Fruit fly (Drosophila melanogaster) whole organism, adult: ENCODE data around the gene Enoph.

Experiments used
- CG11617 ChIP-seq: fragments of 200-800 bp; sonication (Bioruptor generic); optimal IDR thresholded peaks from 2 replicates; lab custom pipeline; 2017; ENCODE audit warnings: mild to moderate bottlenecking, missing biosample characterization, missing genetic modification reagents, missing genetic modification characterization
- CG12768 ChIP-seq: fragments of 200-800 bp; sonication (Bioruptor generic); optimal IDR thresholded peaks from 2 replicates; lab custom pipeline; 2017; ENCODE audit warnings: missing biosample characterization, missing genetic modification characterization, mild to moderate bottlenecking, moderate library complexity, missing genetic modification reagents
- CG14711 ChIP-seq: fragments of 200-800 bp; sonication (Bioruptor generic); optimal IDR thresholded peaks from 2 replicates; lab custom pipeline; 2018; ENCODE audit warnings: missing biosample characterization, mild to moderate bottlenecking, missing genetic modification characterization, moderate library complexity
- CG1620 ChIP-seq: fragments of 200-800 bp; sonication (Bioruptor generic); optimal IDR thresholded peaks from 2 replicates; lab custom pipeline; 2016; ENCODE audit warnings: missing biosample characterization, missing genetic modification characterization
- CG33017 ChIP-seq: fragments of 200-800 bp; sonication (Bioruptor generic); optimal IDR thresholded peaks from 2 replicates; lab custom pipeline; 2018; ENCODE audit warnings: missing biosample characterization, mild to moderate bottlenecking, missing genetic modification characterization, moderate library complexity
- CG5204 ChIP-seq: fragments of 200-800 bp; sonication (Bioruptor generic); optimal IDR thresholded peaks from 2 replicates; lab custom pipeline; 2016; ENCODE audit warnings: missing biosample characterization, missing genetic modification characterization
- CG7045 ChIP-seq: fragments of 200-800 bp; sonication (Bioruptor generic); optimal IDR thresholded peaks from 2 replicates; lab custom pipeline; 2017; ENCODE audit warnings: missing biosample characterization, mild to moderate bottlenecking, missing genetic modification characterization
- CG7101 ChIP-seq: fragments of 200-800 bp; sonication (Bioruptor generic); optimal IDR thresholded peaks from 2 replicates; lab custom pipeline; 2018; ENCODE audit warnings: missing biosample characterization, mild to moderate bottlenecking, missing genetic modification characterization, moderate library complexity
- Clk ChIP-seq: fragments of 200-800 bp; sonication (Bioruptor generic); optimal IDR thresholded peaks from 2 replicates; lab custom pipeline; 2017; ENCODE audit warnings: missing biosample characterization, missing genetic modification characterization
- Crg-1 ChIP-seq: fragments of 200-800 bp; sonication (Bioruptor generic); optimal IDR thresholded peaks from 2 replicates; lab custom pipeline; 2016; ENCODE audit warnings: missing biosample characterization, missing genetic modification characterization
- Hr96 ChIP-seq: fragments of 200-800 bp; sonication (Bioruptor generic); optimal IDR thresholded peaks from 2 replicates; lab custom pipeline; 2016; ENCODE audit warnings: missing biosample characterization, missing genetic modification characterization
- Mnt ChIP-seq: fragments of 200-800 bp; sonication (Bioruptor generic); optimal IDR thresholded peaks from 2 replicates; lab custom pipeline; 2016; ENCODE audit warnings: missing biosample characterization, mild to moderate bottlenecking, missing genetic modification characterization
- bab1 ChIP-seq: fragments of 200-800 bp; sonication (Bioruptor generic); optimal IDR thresholded peaks from 3 replicates; lab custom pipeline; 2019; ENCODE audit warnings: missing biosample characterization, mild to moderate bottlenecking, missing genetic modification characterization, moderate library complexity
- cic ChIP-seq: fragments of 200-800 bp; sonication (Bioruptor generic); optimal IDR thresholded peaks from 2 replicates; lab custom pipeline; 2017; ENCODE audit warnings: missing biosample characterization, mild to moderate bottlenecking, missing genetic modification characterization, moderate library complexity
- cnc ChIP-seq, 2 experiments: fragments of >200 bp; optimal IDR thresholded peaks; 2 replicates each; lab custom pipeline; 2017
- kay ChIP-seq: fragments of 200-800 bp; sonication (Bioruptor generic); peaks from one replicate; lab custom pipeline; 2016; ENCODE audit warnings: missing biosample characterization, missing genetic modification characterization, borderline replicate concordance
- ovo ChIP-seq: fragments of 200-800 bp; sonication (Bioruptor generic); optimal IDR thresholded peaks from 2 replicates; lab custom pipeline; 2016; ENCODE audit warnings: missing biosample characterization, missing genetic modification characterization
- pad ChIP-seq: fragments of 200-800 bp; sonication (Bioruptor generic); optimal IDR thresholded peaks from 3 replicates; lab custom pipeline; 2017; ENCODE audit warnings: missing biosample characterization, missing genetic modification characterization, mild to moderate bottlenecking, moderate library complexity, missing genetic modification reagents
- tj ChIP-seq: fragments of 200-800 bp; sonication (Bioruptor generic); optimal IDR thresholded peaks from 3 replicates; lab custom pipeline; 2017; ENCODE audit warnings: missing biosample characterization, mild to moderate bottlenecking, missing genetic modification characterization, moderate library complexity
- toe ChIP-seq: fragments of 200-800 bp; sonication (Bioruptor generic); optimal IDR thresholded peaks from 2 replicates; lab custom pipeline; 2016; ENCODE audit warnings: missing biosample characterization, missing genetic modification characterization

Gene Enoph

dm6 chr3R:5229458-5229857 lies 27.0 kb downstream of the Enoph start:
- TF ChIP-seq Clk (GFP tag; lab: Kevin White, UChicago) (no peak), Crg-1 (GFP tag; lab: Kevin White, UChicago) (no peak), cic (GFP tag; lab: Kevin White, UChicago) (peak; percentile 54), CG5204 (GFP tag; lab: Kevin White, UChicago) (no peak), bab1 (GFP tag; lab: Kevin White, UChicago) (no peak), CG33017 (tag; lab: Kevin White, UChicago) (no peak), CG14711 (tag; lab: Kevin White, UChicago) (no peak), CG7045 (GFP tag; lab: Kevin White, UChicago) (peak; percentile 15), ovo (GFP tag; lab: Kevin White, UChicago) (no peak), CG12768 (GFP tag; lab: Kevin White, UChicago) (peak; percentile 6)

DNA sequence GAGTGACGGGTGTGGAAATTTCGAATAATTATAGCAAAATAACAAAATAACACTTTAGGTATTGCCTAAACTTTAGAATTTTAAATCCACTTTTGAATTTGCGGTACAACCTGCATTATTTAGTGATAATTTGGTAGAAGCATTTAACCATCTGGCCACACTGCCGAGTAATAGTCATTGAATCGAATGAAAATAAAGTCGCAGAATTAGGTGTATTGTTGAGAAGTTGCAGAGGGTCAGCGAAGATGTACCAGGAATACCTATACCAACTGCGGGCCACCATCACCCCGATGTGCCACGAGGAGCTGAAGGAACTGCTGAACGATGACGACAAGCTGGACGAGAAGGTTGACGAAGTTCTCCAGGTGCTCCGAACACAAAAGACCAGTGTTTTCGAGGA lies 30.5 kb downstream of the Enoph start, which contains the start of gene Vps37B:
Vps37B (plus strand) TSS at position 134 of the 400 bp plus-strand sequence.
- TF ChIP-seq CG33017 (tag; lab: Kevin White, UChicago) (no peak), Hr96 (no peak), pad (GFP tag; lab: Kevin White, UChicago) (no peak), CG11617 (GFP tag; lab: Kevin White, UChicago) (no peak), CG7045 (GFP tag; lab: Kevin White, UChicago) (no peak), toe (GFP tag; lab: Kevin White, UChicago) (no peak), CG1620 (GFP tag; lab: Kevin White, UChicago) (no peak), Mnt (GFP tag; lab: Kevin White, UChicago) (no peak)

dm6 chr3R:5223839-5224238 lies 32.6 kb downstream of the Enoph start, which contains the start of gene CG14664:
Gene CG14664, plus strand, starts transcription at chr3R:5224139.
- TF ChIP-seq CG12768 (GFP tag; lab: Kevin White, UChicago), result no peak

dm6 chr3R:5223135-5223534 lies 33.3 kb downstream of the Enoph start, which contains the start of gene CG2604:
Gene CG2604, minus strand, starts transcription at chr3R:5223365.
- no peak for TF ChIP-seq cnc (optimal IDR thresholded peaks at IDR 0.05; lab: Kevin White, UChicago)
- TF ChIP-seq toe (GFP tag; lab: Kevin White, UChicago), result peak; percentile 71
- TF ChIP-seq CG33017 (tag; lab: Kevin White, UChicago), result peak; percentile 28
- peak; percentile 32 for TF ChIP-seq CG1620 (GFP tag; lab: Kevin White, UChicago)
- TF ChIP-seq Mnt (GFP tag; lab: Kevin White, UChicago), result peak; percentile 84
- TF ChIP-seq tj (GFP tag; lab: Kevin White, UChicago), result peak; percentile 29
- TF ChIP-seq CG7045 (GFP tag; lab: Kevin White, UChicago), result no peak
- peak; percentile 83 for TF ChIP-seq CG12768 (GFP tag; lab: Kevin White, UChicago)
- TF ChIP-seq ovo (GFP tag; lab: Kevin White, UChicago), result no peak
- TF ChIP-seq Hr96, result no peak
- TF ChIP-seq CG5204 (GFP tag; lab: Kevin White, UChicago), result no peak
- peak; percentile 14 for TF ChIP-seq bab1 (GFP tag; lab: Kevin White, UChicago)
- TF ChIP-seq CG14711 (tag; lab: Kevin White, UChicago), result peak; percentile 12
- peak; percentile 62 for TF ChIP-seq cic (GFP tag; lab: Kevin White, UChicago)
- TF ChIP-seq pad (GFP tag; lab: Kevin White, UChicago), result peak; percentile 25
- no peak for TF ChIP-seq kay (GFP tag; lab: Kevin White, UChicago)
- no peak for TF ChIP-seq CG7101 (tag; lab: Kevin White, UChicago)
- peak; percentile 1 for TF ChIP-seq CG11617 (GFP tag; lab: Kevin White, UChicago)
- no peak for TF ChIP-seq Crg-1 (GFP tag; lab: Kevin White, UChicago)
- no peak for TF ChIP-seq Clk (GFP tag; lab: Kevin White, UChicago)

- no peak for TF ChIP-seq Mnt (GFP tag; lab: Kevin White, UChicago)
- TF ChIP-seq kay (GFP tag; lab: Kevin White, UChicago), result no peak
- no peak for TF ChIP-seq Crg-1 (GFP tag; lab: Kevin White, UChicago)
- no peak for TF ChIP-seq cnc (optimal IDR thresholded peaks at IDR 0.05; lab: Kevin White, UChicago)
- TF ChIP-seq CG5204 (GFP tag; lab: Kevin White, UChicago), result no peak
- no peak for TF ChIP-seq Clk (GFP tag; lab: Kevin White, UChicago)
- peak; percentile 11 for TF ChIP-seq bab1 (GFP tag; lab: Kevin White, UChicago)
Observed at dm6 chr3R:5219466-5219865, 37.0 kb downstream of the Enoph start, which contains the start of the genes Prosbeta2R2 and CG1116. Gene Prosbeta2R2, minus strand, starts transcription at chr3R:5219528. Gene CG1116, plus strand, starts transcription at chr3R:5219657.

DNA sequence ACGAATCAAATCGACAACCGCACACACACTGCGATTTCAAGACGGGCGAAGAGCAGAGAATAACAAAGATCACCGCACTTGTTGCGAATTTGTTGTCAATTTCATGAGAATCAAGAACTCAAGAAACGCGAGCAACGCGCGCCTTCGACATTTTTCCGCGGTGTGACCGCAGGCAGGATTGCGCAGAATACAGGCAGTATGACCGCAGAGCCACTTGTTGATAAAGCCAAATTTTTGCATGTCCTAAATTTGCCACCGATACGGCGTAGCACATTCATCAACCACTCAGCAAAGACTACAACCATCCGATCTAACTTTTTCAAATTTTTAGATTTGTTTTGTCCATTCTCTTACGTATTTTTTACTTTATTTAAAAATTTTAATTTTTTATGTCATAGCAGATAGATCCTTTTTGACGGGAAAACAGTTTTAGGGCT lies 39.2 kb downstream of the Enoph start, which contains the start of gene cno:
cno (minus strand) TSS at position 179 of the 437 bp plus-strand sequence.
- peak; percentile 18 for TF ChIP-seq CG33017 (tag; lab: Kevin White, UChicago)
- peak; percentile 30 for TF ChIP-seq Mnt (GFP tag; lab: Kevin White, UChicago)
- TF ChIP-seq bab1 (GFP tag; lab: Kevin White, UChicago), result peak; percentile 51
- TF ChIP-seq ovo (GFP tag; lab: Kevin White, UChicago), result no peak
- TF ChIP-seq cic (GFP tag; lab: Kevin White, UChicago), result no peak
- no peak for TF ChIP-seq CG7045 (GFP tag; lab: Kevin White, UChicago)
- TF ChIP-seq tj (GFP tag; lab: Kevin White, UChicago), result no peak
- no peak for TF ChIP-seq CG14711 (tag; lab: Kevin White, UChicago)
- TF ChIP-seq Clk (GFP tag; lab: Kevin White, UChicago), result no peak
- no peak for TF ChIP-seq cnc (optimal IDR thresholded peaks at IDR 0.05; lab: Kevin White, UChicago)
- TF ChIP-seq CG7101 (tag; lab: Kevin White, UChicago), result peak; percentile 26
- peak; percentile 6 for TF ChIP-seq CG1620 (GFP tag; lab: Kevin White, UChicago)
- no peak for TF ChIP-seq pad (GFP tag; lab: Kevin White, UChicago)
- no peak for TF ChIP-seq Crg-1 (GFP tag; lab: Kevin White, UChicago)
